Fruit fly (Drosophila melanogaster) whole organism, adult: Measurements from ENCODE around the gene CG14223.

Source experiments
- CG11617 ChIP-seq: fragments of 200-800 bp; sonication (Bioruptor generic); optimal IDR thresholded peaks from 2 replicates; lab custom pipeline; 2017; ENCODE audit warnings: mild to moderate bottlenecking, missing biosample characterization, missing genetic modification reagents, missing genetic modification characterization
- CG12768 ChIP-seq: fragments of 200-800 bp; sonication (Bioruptor generic); optimal IDR thresholded peaks from 2 replicates; lab custom pipeline; 2017; ENCODE audit warnings: missing biosample characterization, missing genetic modification characterization, mild to moderate bottlenecking, moderate library complexity, missing genetic modification reagents
- CG33017 ChIP-seq: fragments of 200-800 bp; sonication (Bioruptor generic); optimal IDR thresholded peaks from 2 replicates; lab custom pipeline; 2018; ENCODE audit warnings: missing biosample characterization, mild to moderate bottlenecking, missing genetic modification characterization, moderate library complexity
- CG5204 ChIP-seq: fragments of 200-800 bp; sonication (Bioruptor generic); optimal IDR thresholded peaks from 2 replicates; lab custom pipeline; 2016; ENCODE audit warnings: missing biosample characterization, missing genetic modification characterization
- CG7045 ChIP-seq: fragments of 200-800 bp; sonication (Bioruptor generic); optimal IDR thresholded peaks from 2 replicates; lab custom pipeline; 2017; ENCODE audit warnings: missing biosample characterization, mild to moderate bottlenecking, missing genetic modification characterization
- CG7101 ChIP-seq: fragments of 200-800 bp; sonication (Bioruptor generic); optimal IDR thresholded peaks from 2 replicates; lab custom pipeline; 2018; ENCODE audit warnings: missing biosample characterization, mild to moderate bottlenecking, missing genetic modification characterization, moderate library complexity
- kay ChIP-seq: fragments of 200-800 bp; sonication (Bioruptor generic); peaks from one replicate; lab custom pipeline; 2016; ENCODE audit warnings: missing biosample characterization, missing genetic modification characterization, borderline replicate concordance
- pad ChIP-seq: fragments of 200-800 bp; sonication (Bioruptor generic); optimal IDR thresholded peaks from 3 replicates; lab custom pipeline; 2017; ENCODE audit warnings: missing biosample characterization, missing genetic modification characterization, mild to moderate bottlenecking, moderate library complexity, missing genetic modification reagents

dm6 chrX:19631365-19631832, 32.4 kb downstream of the CG14223 start:
- TF ChIP-seq CG7045 (GFP tag; lab: Kevin White, UChicago) (no peak), CG33017 (tag; lab: Kevin White, UChicago) (no peak), CG5204 (GFP tag; lab: Kevin White, UChicago) (no peak), CG11617 (peak; percentile 12), kay (GFP tag; lab: Kevin White, UChicago) (no peak), CG12768 (GFP tag; lab: Kevin White, UChicago) (peak; percentile 17), CG7101 (peak; percentile 10), pad (peak; percentile 78)
